Fruit fly (Drosophila melanogaster) whole organism, embryonic: ENCODE data around the gene pall.

Experiments
- Atf3 ChIP-seq: fragments of 200-800 bp; sonication (Bioruptor generic); optimal IDR thresholded peaks from 3 replicates; lab custom pipeline; 2016; ENCODE audit warnings: missing biosample characterization, missing genetic modification characterization
- Blimp-1 ChIP-seq: fragments of 200-800 bp; sonication (Bioruptor generic); optimal IDR thresholded peaks from 3 replicates; lab custom pipeline; 2018; ENCODE audit warnings: missing biosample characterization, missing genetic modification characterization, mild to moderate bottlenecking, moderate library complexity, missing genetic modification reagents
- CG10209 ChIP-seq: fragments of 200-800 bp; sonication (Bioruptor generic); optimal IDR thresholded peaks from 3 replicates; lab custom pipeline; 2017; ENCODE audit warnings: missing biosample characterization, mild to moderate bottlenecking, missing genetic modification characterization, missing genetic modification reagents
- CG1024 ChIP-seq: fragments of 200-800 bp; sonication (Bioruptor generic); IDR thresholded peaks from 2 replicates; pipeline ENCODE4 v1.3.6; 2022; ENCODE audit warnings: missing biosample characterization, missing genetic modification characterization
- CG11560 ChIP-seq: fragments of 200-800 bp; sonication (Bioruptor generic); IDR thresholded peaks from 3 replicates; pipeline ENCODE4 v1.3.6; 2022; ENCODE audit warnings: missing biosample characterization, missing genetic modification characterization
- CG1233 ChIP-seq: fragments of 200-800 bp; sonication (Bioruptor generic); optimal IDR thresholded peaks from 4 replicates; lab custom pipeline; 2018; ENCODE audit warnings: missing biosample characterization, mild to moderate bottlenecking, missing genetic modification characterization
- CG13424 ChIP-seq: fragments of 200-800 bp; sonication (Bioruptor generic); optimal IDR thresholded peaks from 2 replicates; lab custom pipeline; 2019; ENCODE audit warnings: missing biosample characterization, mild to moderate bottlenecking, missing genetic modification characterization, moderate library complexity
- CG17912 ChIP-seq: fragments of 200-800 bp; sonication (Bioruptor generic); optimal IDR thresholded peaks from 2 replicates; lab custom pipeline; 2018; ENCODE audit warnings: missing biosample characterization, mild to moderate bottlenecking, missing genetic modification characterization
- CG18599 ChIP-seq: fragments of 200-800 bp; sonication (Bioruptor generic); optimal IDR thresholded peaks from 3 replicates; lab custom pipeline; 2017; ENCODE audit warnings: missing biosample characterization, missing genetic modification characterization, mild to moderate bottlenecking, moderate library complexity, missing genetic modification reagents
- CG31441 ChIP-seq: fragments of 200-800 bp; sonication (Bioruptor generic); IDR thresholded peaks from 2 replicates; pipeline ENCODE4 v1.3.6; 2022; ENCODE audit warnings: missing biosample characterization, missing genetic modification characterization
- CG3407 ChIP-seq: fragments of 200-800 bp; sonication (Bioruptor generic); optimal IDR thresholded peaks from 2 replicates; lab custom pipeline; 2018; ENCODE audit warnings: missing biosample characterization, mild to moderate bottlenecking, missing genetic modification characterization
- CG3726 ChIP-seq: fragments of 200-800 bp; sonication (Bioruptor generic); IDR thresholded peaks from 3 replicates; pipeline ENCODE4, ENCODE4 v1.3.6; 2022; ENCODE audit warnings: missing biosample characterization, missing genetic modification characterization
- CG5180 ChIP-seq: fragments of 200-800 bp; sonication (Bioruptor generic); optimal IDR thresholded peaks from 3 replicates; lab custom pipeline; 2017; ENCODE audit warnings: missing biosample characterization, missing genetic modification characterization, mild to moderate bottlenecking, moderate library complexity, missing genetic modification reagents
- CG5953 ChIP-seq: fragments of 200-800 bp; sonication (Bioruptor generic); IDR thresholded peaks from 2 replicates; pipeline ENCODE4 v1.3.6; 2022; ENCODE audit warnings: missing biosample characterization, missing genetic modification characterization
- CG8924 ChIP-seq: fragments of 200-800 bp; optimal IDR thresholded peaks from 3 replicates; lab custom pipeline; 2019; ENCODE audit warnings: missing biosample characterization, mild to moderate bottlenecking, missing genetic modification characterization, moderate library complexity
- CG9215 ChIP-seq: fragments of 200-800 bp; sonication (Bioruptor generic); IDR thresholded peaks from 2 replicates; pipeline ENCODE4 v1.3.6; 2022; ENCODE audit warnings: missing biosample characterization, missing genetic modification characterization
- CHES-1-like ChIP-seq: fragments of 200-800 bp; sonication (Bioruptor generic); optimal IDR thresholded peaks from 2 replicates; lab custom pipeline; 2016; ENCODE audit warnings: missing biosample characterization, missing genetic modification characterization
- Dbx ChIP-seq: fragments of 200-800 bp; sonication (Bioruptor generic); IDR thresholded peaks from 3 replicates; pipeline ENCODE4 v1.3.6; 2022; ENCODE audit warnings: missing biosample characterization, missing genetic modification characterization
- Deaf1 ChIP-seq: fragments of 200-800 bp; optimal IDR thresholded peaks from 3 replicates; lab custom pipeline; 2019; ENCODE audit warnings: missing biosample characterization, mild to moderate bottlenecking, missing genetic modification characterization, moderate library complexity
- Dek ChIP-seq: fragments of 200-800 bp; sonication (Bioruptor generic); optimal IDR thresholded peaks from 3 replicates; lab custom pipeline; 2019; ENCODE audit warnings: missing biosample characterization, mild to moderate bottlenecking, missing genetic modification characterization, moderate library complexity
- Dfd ChIP-seq, 2 experiments: fragments of >200 bp; optimal IDR thresholded peaks; 2 replicates each; lab custom pipeline; 2017; ENCODE audit warnings: missing biosample characterization in 2 of 2, missing genetic modification characterization in 2 of 2
- H2.0 ChIP-seq: fragments of 200-800 bp; sonication (Bioruptor generic); IDR thresholded peaks from 2 replicates; pipeline ENCODE4 v1.3.6; 2022; ENCODE audit warnings: missing biosample characterization, missing genetic modification characterization
- MTF-1 ChIP-seq: fragments of 200-800 bp; sonication (Bioruptor generic); optimal IDR thresholded peaks from 2 replicates; lab custom pipeline; 2018; ENCODE audit warnings: missing biosample characterization, mild to moderate bottlenecking, missing genetic modification characterization, borderline replicate concordance
- Med ChIP-seq: fragments of 200-800 bp; sonication (Bioruptor generic); peaks from one replicate; lab custom pipeline; 2016; ENCODE audit warnings: missing biosample characterization, missing genetic modification characterization, mild to moderate bottlenecking, inconsistent platforms, moderate library complexity
- Mes4 ChIP-seq: fragments of 200-800 bp; sonication (Bioruptor generic); optimal IDR thresholded peaks from 2 replicates; lab custom pipeline; 2016; ENCODE audit warnings: missing biosample characterization, missing genetic modification characterization
- NK7.1 ChIP-seq: fragments of 200-800 bp; sonication (Bioruptor generic); optimal IDR thresholded peaks from 3 replicates; lab custom pipeline; 2016; ENCODE audit warnings: missing biosample characterization, missing genetic modification characterization
- Pdp1 ChIP-seq, 2 experiments: fragments of 200-800 bp; sonication (Bioruptor generic); optimal IDR thresholded peaks; 3 replicates each; lab custom pipeline; 2016; ENCODE audit warnings: missing biosample characterization in 2 of 2, missing genetic modification characterization in 2 of 2, mild to moderate bottlenecking in 1 of 2, moderate library complexity in 1 of 2
- Stat92E ChIP-seq, 3 experiments: fragments of >200 bp in 2 of 3; fragments of 200-800 bp in 1 of 3; sonication (Bioruptor generic) in 1 of 3; optimal IDR thresholded peaks; 2 replicates each; lab custom pipeline; 2017 to 2019; ENCODE audit warnings: missing biosample characterization in 3 of 3, missing genetic modification characterization in 3 of 3, mild to moderate bottlenecking in 1 of 3, moderate library complexity in 1 of 3
- ab ChIP-seq: fragments of 200-800 bp; sonication (Bioruptor generic); optimal IDR thresholded peaks from 2 replicates; lab custom pipeline; 2016; ENCODE audit warnings: missing biosample characterization, missing genetic modification characterization
- chinmo ChIP-seq: fragments of 200-800 bp; sonication (Bioruptor generic); IDR thresholded peaks from 4 replicates; pipeline ENCODE4 v1.3.6; 2022; ENCODE audit warnings: missing biosample characterization, missing genetic modification characterization; ENCODE audit not compliant: partially characterized antibody
- da ChIP-seq: fragments of 200-800 bp; sonication (Bioruptor generic); optimal IDR thresholded peaks from 2 replicates; lab custom pipeline; 2016; ENCODE audit warnings: missing biosample characterization, missing genetic modification characterization
- dmrt99B ChIP-seq: fragments of 200-800 bp; sonication (Bioruptor generic); optimal IDR thresholded peaks from 2 replicates; lab custom pipeline; 2018; ENCODE audit warnings: missing biosample characterization, mild to moderate bottlenecking, missing genetic modification characterization, moderate library complexity
- exex ChIP-seq: fragments of 200-800 bp; sonication (Bioruptor generic); optimal IDR thresholded peaks from 4 replicates; lab custom pipeline; 2018; ENCODE audit warnings: missing biosample characterization, mild to moderate bottlenecking, missing genetic modification characterization, moderate library complexity
- her ChIP-seq: fragments of 200-800 bp; sonication (Bioruptor generic); optimal IDR thresholded peaks from 2 replicates; lab custom pipeline; 2016; ENCODE audit warnings: missing biosample characterization, missing genetic modification characterization
- ind ChIP-seq: fragments of 200-800 bp; sonication (Bioruptor generic); optimal IDR thresholded peaks from 3 replicates; lab custom pipeline; 2016; ENCODE audit warnings: missing biosample characterization, missing genetic modification characterization
- knrl ChIP-seq: fragments of 200-800 bp; sonication (Bioruptor generic); IDR thresholded peaks from 3 replicates; pipeline ENCODE4 v1.3.6; 2022; ENCODE audit warnings: missing biosample characterization, missing genetic modification characterization; ENCODE audit not compliant: partially characterized antibody
- mirr ChIP-seq: fragments of 200-800 bp; sonication (Bioruptor generic); optimal IDR thresholded peaks from 3 replicates; lab custom pipeline; 2018; ENCODE audit warnings: missing biosample characterization, mild to moderate bottlenecking, missing genetic modification characterization
- nau ChIP-seq: fragments of 200-800 bp; sonication (Bioruptor generic); optimal IDR thresholded peaks from 3 replicates; lab custom pipeline; 2017; ENCODE audit warnings: missing biosample characterization, mild to moderate bottlenecking, missing genetic modification characterization, missing genetic modification reagents
- pb ChIP-seq: fragments of 200-800 bp; sonication (Bioruptor generic); optimal IDR thresholded peaks from 3 replicates; lab custom pipeline; 2016; ENCODE audit warnings: missing biosample characterization, missing genetic modification characterization
- phol ChIP-seq: fragments of 200-800 bp; sonication (Bioruptor generic); optimal IDR thresholded peaks from 3 replicates; lab custom pipeline; 2018; ENCODE audit warnings: missing biosample characterization, mild to moderate bottlenecking, missing genetic modification characterization, moderate library complexity
- ro ChIP-seq: fragments of 200-800 bp; sonication (Bioruptor generic); IDR thresholded peaks from 2 replicates; pipeline ENCODE4 v1.3.6; 2022; ENCODE audit warnings: missing biosample characterization, missing genetic modification characterization
- scrt ChIP-seq: fragments of 200-800 bp; sonication (Bioruptor generic); optimal IDR thresholded peaks from 2 replicates; lab custom pipeline; 2018; ENCODE audit warnings: missing biosample characterization, mild to moderate bottlenecking, missing genetic modification characterization, moderate library complexity
- sens ChIP-seq: fragments of 200-800 bp; sonication (Bioruptor generic); peaks from one replicate; lab custom pipeline; 2016; ENCODE audit warnings: missing biosample characterization, missing genetic modification characterization
- slp2 ChIP-seq: fragments of 200-800 bp; sonication (Bioruptor generic); optimal IDR thresholded peaks from 2 replicates; lab custom pipeline; 2016; ENCODE audit warnings: missing biosample characterization, missing genetic modification characterization
- so ChIP-seq: fragments of 200-800 bp; sonication (Bioruptor generic); IDR thresholded peaks from 3 replicates; pipeline ENCODE4 v1.3.6; 2022; ENCODE audit warnings: missing biosample characterization, missing genetic modification characterization
- stc ChIP-seq: fragments of 200-800 bp; sonication (Bioruptor generic); IDR thresholded peaks from 2 replicates; pipeline ENCODE4 v1.3.6; 2022; ENCODE audit warnings: missing biosample characterization, missing genetic modification characterization
- tio ChIP-seq: fragments of 200-800 bp; sonication (Bioruptor generic); optimal IDR thresholded peaks from 2 replicates; lab custom pipeline; 2017; ENCODE audit warnings: missing biosample characterization, missing genetic modification characterization, inconsistent platforms

The pall gene

DNA sequence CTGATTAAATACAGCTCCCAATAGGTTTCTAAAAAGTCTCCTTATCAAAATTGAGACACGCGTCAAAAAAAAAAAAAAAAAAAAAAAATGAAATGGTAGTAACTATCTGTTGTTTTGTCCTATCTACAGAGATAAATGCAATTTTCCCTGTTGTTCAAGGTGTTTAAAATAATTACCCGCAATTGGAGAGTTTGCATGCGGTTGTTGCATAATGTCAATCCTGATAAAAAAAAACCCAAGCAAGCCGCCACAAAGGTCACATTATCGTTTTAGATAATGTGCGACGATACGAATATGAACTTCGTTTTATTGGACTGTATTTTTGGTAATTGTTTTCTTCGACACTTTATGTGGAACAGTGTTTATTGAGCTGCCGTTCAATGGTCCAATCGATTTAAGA, 15.3 kb upstream of the pall start:
- no peak for TF ChIP-seq CG5953
- TF ChIP-seq Dfd (GFP tag; optimal IDR thresholded peaks at IDR 0.05; lab: Kevin White, UChicago) = no peak
- 0 out of 4 replicates have a peak, but pooled peaks have one; percentile 15 for TF ChIP-seq chinmo (GFP tag; lab: Robert Waterston, UW)
- peak; percentile 6 for TF ChIP-seq mirr (GFP tag; lab: Kevin White, UChicago)
- peak; percentile 14 for TF ChIP-seq exex
- no peak for TF ChIP-seq CG1024 (GFP tag; lab: Robert Waterston, UW)
- TF ChIP-seq CG3407 = no peak
- no peak for TF ChIP-seq CG18599 (GFP tag; lab: Kevin White, UChicago)
- TF ChIP-seq slp2 (GFP tag; lab: Kevin White, UChicago) = no peak
- TF ChIP-seq her (GFP tag; lab: Kevin White, UChicago) = no peak
- no peak for TF ChIP-seq CG5180 (GFP tag; lab: Kevin White, UChicago)
- TF ChIP-seq ro (GFP tag; lab: Robert Waterston, UW) = no peak
- no peak for TF ChIP-seq Mes4
- no peak for TF ChIP-seq CG1233 (GFP tag; lab: Kevin White, UChicago)
- no peak for TF ChIP-seq CG3726 (GFP tag; lab: Robert Waterston, UW)
- no peak for TF ChIP-seq da (GFP tag; lab: Kevin White, UChicago)
- no peak for TF ChIP-seq MTF-1 (GFP tag; lab: Kevin White, UChicago)
- peak in 1 of 2 experiments; percentile 80 for TF ChIP-seq Pdp1 (GFP tag; optimal IDR thresholded peaks at IDR 0.05; lab: Kevin White, UChicago)
- TF ChIP-seq CG8924 = no peak
- no peak for TF ChIP-seq dmrt99B
- no peak for TF ChIP-seq phol (tag; lab: Kevin White, UChicago)
- TF ChIP-seq knrl (GFP tag; lab: Robert Waterston, UW) = no peak
- TF ChIP-seq so (GFP tag; lab: Robert Waterston, UW) = no peak
- TF ChIP-seq CG17912 = no peak
- TF ChIP-seq, all 482 proteins: peak for 4

DNA sequence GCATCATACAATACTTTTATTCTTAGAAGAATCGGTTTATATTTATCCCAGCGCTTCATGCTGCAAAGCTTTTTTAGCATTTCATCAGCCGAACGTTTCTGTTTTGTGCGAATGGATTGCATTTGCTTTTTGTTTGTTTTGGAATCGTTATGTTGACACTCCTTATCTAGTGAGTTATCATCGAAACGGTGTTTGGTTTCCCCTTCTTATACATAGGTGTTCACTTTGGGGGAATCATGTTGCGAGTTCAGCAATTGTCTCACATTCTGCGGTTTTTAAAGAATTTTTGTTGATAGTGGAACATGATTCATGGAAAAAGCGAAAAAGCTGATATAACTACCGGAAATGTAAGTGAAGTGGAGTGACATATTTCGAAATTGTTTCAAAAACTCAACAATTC, 14.7 kb upstream of the pall start:
- TF ChIP-seq CG10209 (no peak), CG11560 (tag; lab: Robert Waterston, UW) (no peak), CHES-1-like (no peak), Atf3 (GFP tag; lab: Kevin White, UChicago) (no peak), Stat92E (GFP tag; optimal IDR thresholded peaks at IDR 0.05; lab: Kevin White, UChicago) (no peak), Blimp-1 (GFP tag; lab: Kevin White, UChicago) (no peak), pb (GFP tag; lab: Kevin White, UChicago) (no peak), nau (GFP tag; lab: Kevin White, UChicago) (peak; percentile 28), ind (GFP tag; lab: Kevin White, UChicago) (no peak), Dfd (GFP tag; optimal IDR thresholded peaks at IDR 0.05; lab: Kevin White, UChicago) (no peak), H2.0 (no peak), stc (GFP tag; lab: Robert Waterston, UW) (no peak), CG13424 (tag; lab: Kevin White, UChicago) (no peak), CG31441 (GFP tag; lab: Robert Waterston, UW) (no peak), scrt (GFP tag; lab: Kevin White, UChicago) (no peak), NK7.1 (GFP tag; lab: Kevin White, UChicago) (no peak), CG9215 (GFP tag; lab: Robert Waterston, UW) (no peak), Dbx (no peak), ab (GFP tag; lab: Kevin White, UChicago) (no peak), tio (GFP tag; lab: Kevin White, UChicago) (no peak), Med (GFP tag; lab: Kevin White, UChicago) (peak; percentile 73), chinmo (GFP tag; lab: Robert Waterston, UW) (no peak), Deaf1 (tag; lab: Kevin White, UChicago) (no peak), sens (GFP tag; lab: Kevin White, UChicago) (peak; percentile 72), Dek (tag; lab: Kevin White, UChicago) (no peak)
